Fruit fly (Drosophila melanogaster): ENCODE data around the gene AIF.

The AIF gene

dm6 chr2L:2175090-2175830 lies 23.7 kb downstream of the AIF start (continued):
- TF ChIP-seq gsb-n (tag; optimal IDR thresholded peaks at IDR 0.05) (no peak), gem (tag; optimal IDR thresholded peaks at IDR 0.05) (peak; percentile 2), CG14014 (GFP tag; IDR thresholded peaks at IDR 0.05) (no peak), inv (GFP tag; IDR thresholded peaks at IDR 0.05; ENCODE audit: partially characterized antibody) (no peak), CG15514 (GFP tag; optimal IDR thresholded peaks at IDR 0.05) (no peak), Bteb2 (GFP tag; optimal IDR thresholded peaks at IDR 0.05) (no peak), chinmo (GFP tag; IDR thresholded peaks at IDR 0.05; ENCODE audit: partially characterized antibody) (peak; percentile 80; the same call in 3 of the 4 replicates), esg (GFP tag; conservative IDR thresholded peaks at IDR 0.05) (no peak), sens (GFP tag) (peak; percentile 83), kni (GFP tag; optimal IDR thresholded peaks at IDR 0.05) (peak; percentile 61), CG3163 (GFP tag; optimal IDR thresholded peaks at IDR 0.05) (peak; percentile 85), cas (GFP tag; IDR thresholded peaks at IDR 0.05) (no peak), Eip74EF (GFP tag; optimal IDR thresholded peaks at IDR 0.05) (peak in 1 of 2 experiments; percentile 94), rib (GFP tag; IDR thresholded peaks at IDR 0.05) (peak; percentile 33; the same call in 1 of the 2 replicates), CG4617 (GFP tag; optimal IDR thresholded peaks at IDR 0.05; ENCODE audit: borderline replicate concordance) (no peak), CG8478 (optimal IDR thresholded peaks at IDR 0.05) (peak; percentile 78), nerfin-2 (GFP tag; IDR thresholded peaks at IDR 0.05; ENCODE audit: partially characterized antibody) (no peak), CG12769 (tag; optimal IDR thresholded peaks at IDR 0.05) (peak; percentile 81), ci (GFP tag; IDR thresholded peaks at IDR 0.05) (0 out of 3 replicates have a peak, but pooled peaks have one; percentile 32), CG6654 (GFP tag; optimal IDR thresholded peaks at IDR 0.05) (no peak), CG6683 (GFP tag; optimal IDR thresholded peaks at IDR 0.05) (no peak), HmgZ (tag; optimal IDR thresholded peaks at IDR 0.05) (no peak), trem (tag; optimal IDR thresholded peaks at IDR 0.05) (no peak), Scr (GFP tag; IDR thresholded peaks at IDR 0.05; ENCODE audit: partially characterized antibody) (0 out of 2 replicates have a peak, but pooled peaks have one; percentile 18), schlank (tag; optimal IDR thresholded peaks at IDR 0.05) (no peak), yki (optimal IDR thresholded peaks at IDR 0.05) (no peak), CG2116 (GFP tag; optimal IDR thresholded peaks at IDR 0.05) (no peak), CG7928 (GFP tag; optimal IDR thresholded peaks at IDR 0.05) (no peak), CG1832 (GFP tag; optimal IDR thresholded peaks at IDR 0.05) (peak; percentile 74), seq (GFP tag; IDR thresholded peaks at IDR 0.05) (no peak), CG6689 (GFP tag; IDR thresholded peaks at IDR 0.05) (no peak), CG8924 (tag; optimal IDR thresholded peaks at IDR 0.05) (no peak), fru (optimal IDR thresholded peaks at IDR 0.05) (no peak), Tbp (GFP tag; optimal IDR thresholded peaks at IDR 0.05) (no peak), Pdp1 (GFP tag; optimal IDR thresholded peaks at IDR 0.05) (peak in 1 of 2 experiments; percentile 1), gro (GFP tag; optimal IDR thresholded peaks at IDR 0.05) (no peak), Hr39 (optimal IDR thresholded peaks at IDR 0.05) (no peak), CG10462 (GFP tag; optimal IDR thresholded peaks at IDR 0.05) (no peak), nom (GFP tag; optimal IDR thresholded peaks at IDR 0.05) (peak; percentile 49), Aef1 (GFP tag; IDR thresholded peaks at IDR 0.05) (peak; percentile 22; the same call in 1 of the 3 replicates), cg (GFP tag; optimal IDR thresholded peaks at IDR 0.05) (peak; percentile 91), CG4707 (GFP tag; optimal IDR thresholded peaks at IDR 0.05) (peak; percentile 18), CG2199 (GFP tag; IDR thresholded peaks at IDR 0.05) (peak; percentile 74; the same call in 1 of the 3 replicates), CG8290 (GFP tag; optimal IDR thresholded peaks at IDR 0.05) (no peak), CG8290 (tag; optimal IDR thresholded peaks at IDR 0.05) (no peak), row (GFP tag; IDR thresholded peaks at IDR 0.05) (0 out of 3 replicates have a peak, but pooled peaks have one; percentile 8), Mad (GFP tag; optimal IDR thresholded peaks at IDR 0.05) (no peak), Hr78 (GFP tag; optimal IDR thresholded peaks at IDR 0.05) (peak in 1 of 2 experiments; percentile 54), CG13894 (tag; optimal IDR thresholded peaks at IDR 0.05) (no peak), CG12071 (GFP tag; optimal IDR thresholded peaks at IDR 0.05) (no peak)
